Worm (Caenorhabditis elegans) whole organism, L4 larva: ENCODE results near the gene chil-25.

Experiments used
- D1046.2 ChIP-seq: fragments of 200-800 bp; sonication (Bioruptor generic); IDR thresholded peaks from 2 replicates; pipeline ENCODE4 v1.3.6; 2022; ENCODE audit warnings: missing genetic modification characterization, missing compliant biosample characterization
- F44E2.7 ChIP-seq: fragments of 200-800 bp; sonication (Bioruptor generic); IDR thresholded peaks from 2 replicates; pipeline ENCODE4 v2.1.2; 2022; ENCODE audit warnings: missing genetic modification characterization, missing compliant biosample characterization
- Y105C5A.15 ChIP-seq: fragments of 200-800 bp; sonication (Bioruptor generic); IDR thresholded peaks from 2 replicates; pipeline ENCODE4 v1.3.6; 2022; ENCODE audit warnings: missing genetic modification characterization, missing compliant biosample characterization
- Y48G9A.11 ChIP-seq: fragments of 200-800 bp; sonication (Bioruptor generic); IDR thresholded peaks from 2 replicates; pipeline ENCODE4 v1.3.6; 2022; ENCODE audit warnings: missing genetic modification reagents, missing genetic modification characterization, missing compliant biosample characterization
- Y75B8A.6 ChIP-seq: fragments of 200-800 bp; sonication (Bioruptor generic); IDR thresholded peaks from 2 replicates; pipeline ENCODE4 v1.3.6; 2022; ENCODE audit warnings: missing genetic modification reagents, missing genetic modification characterization, missing compliant biosample characterization
- aha-1 ChIP-seq: fragments of 150-350 bp; peaks from one replicate; lab custom pipeline; 2014; ENCODE audit warnings: missing biosample characterization, missing genetic modification characterization
- aly-2 ChIP-seq: sonication (generic microtip); optimal IDR thresholded peaks from 2 replicates; lab custom pipeline; 2018; ENCODE audit warnings: missing biosample characterization, missing genetic modification characterization
- attf-4 ChIP-seq: sonication (generic microtip); optimal IDR thresholded peaks from 3 replicates; lab custom pipeline; 2017; ENCODE audit warnings: missing biosample characterization, missing genetic modification characterization
- ctbp-1 ChIP-seq: fragments of 200-800 bp; sonication (Bioruptor generic); IDR thresholded peaks from 2 replicates; pipeline ENCODE4 v1.3.6; 2022; ENCODE audit warnings: missing genetic modification reagents, missing genetic modification characterization, missing compliant biosample characterization
- daf-19 ChIP-seq: fragments of 200-800 bp; sonication (Bioruptor generic); conservative IDR thresholded peaks from 2 replicates; pipeline ENCODE4 v1.3.6; 2022; ENCODE audit warnings: missing genetic modification characterization, missing compliant biosample characterization
- dmd-9 ChIP-seq: fragments of 200-800 bp; sonication (Bioruptor generic); IDR thresholded peaks from 2 replicates; pipeline ENCODE4 v1.3.6; 2022; ENCODE audit warnings: missing genetic modification reagents, missing genetic modification characterization, missing compliant biosample characterization
- dpl-1 ChIP-seq: fragments of 150-350 bp; optimal IDR thresholded peaks from 2 replicates; lab custom pipeline; 2014; ENCODE audit warnings: missing biosample characterization, missing genetic modification reagents, missing genetic modification characterization
- gei-8 ChIP-seq: fragments of 200-800 bp; sonication (Bioruptor generic); optimal IDR thresholded peaks from 2 replicates; lab custom pipeline; 2018; ENCODE audit warnings: mild to moderate bottlenecking, missing genetic modification characterization, missing compliant biosample characterization
- hlh-30 ChIP-seq: sonication (generic microtip); optimal IDR thresholded peaks from 2 replicates; lab custom pipeline; 2017; ENCODE audit warnings: antibody characterized with exemption, mild to moderate bottlenecking, missing genetic modification characterization, missing compliant biosample characterization; ENCODE audit not compliant: insufficient read depth
- lin-15B ChIP-seq: fragments of 150-350 bp; sonication (generic microtip); optimal IDR thresholded peaks from 3 replicates; lab custom pipeline; 2014; ENCODE audit warnings: missing biosample characterization, missing genetic modification characterization
- lin-38 ChIP-seq: fragments of 200-800 bp; sonication (Bioruptor generic); IDR thresholded peaks from 2 replicates; pipeline ENCODE4 v1.3.6; 2022; ENCODE audit warnings: missing genetic modification reagents, missing genetic modification characterization, missing compliant biosample characterization
- mdt-29 ChIP-seq: fragments of 200-800 bp; sonication (Bioruptor generic); IDR thresholded peaks from 2 replicates; pipeline ENCODE4 v1.3.6; 2022; ENCODE audit warnings: missing genetic modification reagents, missing genetic modification characterization, missing compliant biosample characterization
- mes-2 ChIP-seq: sonication (generic microtip); optimal IDR thresholded peaks from 2 replicates; lab custom pipeline; 2016; ENCODE audit warnings: missing genotype, mild to moderate bottlenecking, missing genetic modification characterization, missing compliant biosample characterization; ENCODE audit not compliant: poor library complexity, severe bottlenecking
- nhr-102 ChIP-seq: sonication (generic microtip); optimal IDR thresholded peaks from 2 replicates; lab custom pipeline; 2016; ENCODE audit warnings: mild to moderate bottlenecking, missing genetic modification characterization, moderate library complexity, missing compliant biosample characterization
- nhr-11 ChIP-seq: fragments of 150-350 bp; optimal IDR thresholded peaks from 2 replicates; lab custom pipeline; 2014; ENCODE audit warnings: missing biosample characterization, missing genetic modification characterization
- nhr-28 ChIP-seq: fragments of 150-350 bp; optimal IDR thresholded peaks from 2 replicates; lab custom pipeline; 2014; ENCODE audit warnings: missing biosample characterization, missing genetic modification characterization
- nhr-6 ChIP-seq: fragments of 150-350 bp; optimal IDR thresholded peaks from 2 replicates; lab custom pipeline; 2014; ENCODE audit warnings: missing biosample characterization, missing genetic modification characterization
- set-16 ChIP-seq: fragments of 200-800 bp; sonication (Bioruptor generic); IDR thresholded peaks from 2 replicates; pipeline ENCODE4 v1.3.6; 2022; ENCODE audit warnings: missing genetic modification reagents, missing genetic modification characterization, missing compliant biosample characterization
- spr-1 ChIP-seq: sonication (generic microtip); optimal IDR thresholded peaks from 2 replicates; lab custom pipeline; 2016; ENCODE audit warnings: mild to moderate bottlenecking, missing genetic modification characterization, missing compliant biosample characterization
- spr-3 ChIP-seq: fragments of 200-800 bp; sonication (Bioruptor generic); optimal IDR thresholded peaks from 2 replicates; lab custom pipeline; 2018; ENCODE audit warnings: mild to moderate bottlenecking, missing genetic modification characterization, missing compliant biosample characterization
- tag-97 ChIP-seq: fragments of 200-800 bp; sonication (Bioruptor generic); IDR thresholded peaks from 2 replicates; pipeline ENCODE4 v1.3.6; 2022; ENCODE audit warnings: missing genetic modification characterization, missing compliant biosample characterization
- tra-1 ChIP-seq: fragments of 200-800 bp; sonication (Bioruptor generic); IDR thresholded peaks from 2 replicates; pipeline ENCODE4 v1.3.6; 2022; ENCODE audit warnings: missing genetic modification reagents, missing genetic modification characterization, missing compliant biosample characterization
- unc-130 ChIP-seq: sonication (generic microtip); optimal IDR thresholded peaks from 2 replicates; lab custom pipeline; 2016; ENCODE audit warnings: missing genetic modification reagents, missing genetic modification characterization, missing compliant biosample characterization
- unc-62 ChIP-seq, 3 experiments: fragments of 150-350 bp in 1 of 3; sonication (generic microtip); optimal IDR thresholded peaks in 2 of 3; peaks in 1 of 3; 1 replicate in 1 of 3; 2 replicates in 2 of 3; lab custom pipeline; 2014 to 2017; ENCODE audit warnings: missing biosample characterization in 3 of 3, missing genetic modification characterization in 3 of 3, missing genetic modification reagents in 3 of 3, missing genotype in 1 of 3
- zip-2 ChIP-seq: fragments of 150-350 bp; optimal IDR thresholded peaks from 2 replicates; lab custom pipeline; 2014; ENCODE audit warnings: missing biosample characterization, missing genetic modification characterization

chil-25 gene

ce11 chrII:9474367-9475105 lies at the start of gene chil-25, which contains the start of gene chil-26:
chil-25 (minus strand) TSS chrII:9474467.
chil-26 (plus strand) TSS chrII:9475055.
- TF ChIP-seq lin-15B (no peak), dpl-1 (GFP tag; lab: Kevin White, UChicago) (no peak), D1046.2 (GFP tag; lab: Robert Waterston, UW) (no peak), Y75B8A.6 (GFP tag; lab: Robert Waterston, UW) (no peak), unc-62 (GFP tag; optimal IDR thresholded peaks at IDR 0.05 in 1 of 2; lab: Kevin White, UChicago) (peak in 1 of 2 experiments; percentile 82), unc-62 (tag; optimal IDR thresholded peaks at IDR 0.05; lab: Kevin White, UChicago) (no peak)

ce11 chrII:9523539-9524224 lies 49.4 kb upstream of the chil-25 start, which contains the start of gene mex-6:
mex-6 (plus strand) TSS chrII:9524174.
- TF ChIP-seq unc-130 (GFP tag; lab: Kevin White, UChicago) (peak; percentile 69), tra-1 (GFP tag; lab: Robert Waterston, UW) (no peak), Y48G9A.11 (GFP tag; lab: Robert Waterston, UW) (peak; percentile 77)

- TF ChIP-seq aly-2 (tag; lab: Kevin White, UChicago) (no peak), aha-1 (tag; lab: Kevin White, UChicago) (peak; percentile 67), Y105C5A.15 (no peak), tag-97 (GFP tag; lab: Robert Waterston, UW) (no peak), unc-62 (GFP tag; optimal IDR thresholded peaks at IDR 0.05 in 1 of 2; lab: Kevin White, UChicago) (peak in 1 of 2 experiments; percentile 74), unc-62 (tag; optimal IDR thresholded peaks at IDR 0.05; lab: Kevin White, UChicago) (no peak), mdt-29 (GFP tag; lab: Robert Waterston, UW) (no peak), dmd-9 (GFP tag; lab: Robert Waterston, UW) (no peak)
Observed at ce11 chrII:9522986-9523385, 48.7 kb upstream of the chil-25 start, which contains the start of gene AH6.17. AH6.17 (plus strand) TSS chrII:9523170.

- TF ChIP-seq lin-15B (no peak), set-16 (GFP tag; lab: Robert Waterston, UW) (no peak), nhr-11 (tag; lab: Kevin White, UChicago) (no peak), spr-1 (tag; lab: Kevin White, UChicago) (no peak), F44E2.7 (no peak), tra-1 (GFP tag; lab: Robert Waterston, UW) (no peak), zip-2 (tag; lab: Kevin White, UChicago) (no peak), attf-4 (no peak), Y75B8A.6 (GFP tag; lab: Robert Waterston, UW) (no peak), nhr-102 (tag; lab: Kevin White, UChicago) (no peak), gei-8 (no peak), mes-2 (no peak), daf-19 (GFP tag; lab: Robert Waterston, UW) (no peak)
- TF ChIP-seq, all 104 proteins: peak for 0
Observed at ce11 chrII:9521570-9521969, 47.3 kb upstream of the chil-25 start, which contains the start of gene sra-1. sra-1 (minus strand) TSS chrII:9521670.

- TF ChIP-seq spr-3 (GFP tag; lab: Kevin White, UChicago) (no peak), nhr-102 (tag; lab: Kevin White, UChicago) (no peak), nhr-6 (tag; lab: Kevin White, UChicago) (no peak), nhr-28 (tag; lab: Kevin White, UChicago) (no peak), ctbp-1 (GFP tag; lab: Robert Waterston, UW) (no peak), lin-38 (no peak), hlh-30 (tag; lab: Kevin White, UChicago) (no peak)
Observed at ce11 chrII:9518781-9519180, 44.5 kb upstream of the chil-25 start, which contains the start of the genes sfxn-1.1 and AH6.3. sfxn-1.1 (minus strand) TSS chrII:9518881. AH6.3 (plus strand) TSS chrII:9519055.
